Worm (Caenorhabditis elegans) whole organism, L3 larva: ENCODE measurements around the gene che-10.

ENCODE experiments used
- ceh-16 ChIP-seq: sonication (generic microtip); optimal IDR thresholded peaks from 2 replicates; lab custom pipeline; 2017; ENCODE audit warnings: missing biosample characterization, missing genetic modification characterization
- ceh-28 ChIP-seq: fragments of 150-350 bp; optimal IDR thresholded peaks from 2 replicates; lab custom pipeline; 2014; ENCODE audit warnings: missing biosample characterization, missing genetic modification reagents, missing genetic modification characterization
- egl-27 ChIP-seq: sonication (generic microtip); optimal IDR thresholded peaks from 4 replicates; lab custom pipeline; 2017; ENCODE audit warnings: missing biosample characterization, missing genetic modification reagents, missing genetic modification characterization
- elt-1 ChIP-seq: fragments of 150-350 bp; optimal IDR thresholded peaks from 2 replicates; lab custom pipeline; 2014; ENCODE audit warnings: missing biosample characterization, missing genetic modification characterization
- elt-3 ChIP-seq, 3 experiments: fragments of 150-350 bp in 1 of 3; sonication (generic microtip) in 2 of 3; optimal IDR thresholded peaks; 2 replicates in 2 of 3; 4 replicates in 1 of 3; lab custom pipeline; 2014 to 2017; ENCODE audit warnings: missing biosample characterization in 3 of 3, missing genetic modification characterization in 3 of 3
- eor-1 ChIP-seq, 2 experiments: fragments of 150-350 bp; optimal IDR thresholded peaks; 2 replicates each; lab custom pipeline; 2014 to 2018; ENCODE audit warnings: missing biosample characterization in 2 of 2, missing genetic modification characterization in 2 of 2
- nhr-12 ChIP-seq: fragments of 150-350 bp; optimal IDR thresholded peaks from 2 replicates; lab custom pipeline; 2014; ENCODE audit warnings: missing biosample characterization, missing genetic modification characterization
- pqm-1 ChIP-seq: fragments of 150-350 bp; optimal IDR thresholded peaks from 2 replicates; lab custom pipeline; 2017; ENCODE audit warnings: missing biosample characterization, missing genetic modification characterization, inconsistent platforms
- tbx-2 ChIP-seq: sonication (generic microtip); optimal IDR thresholded peaks from 2 replicates; lab custom pipeline; 2016; ENCODE audit warnings: mild to moderate bottlenecking, missing genetic modification characterization, missing compliant biosample characterization
- ztf-4 ChIP-seq: fragments of 150-350 bp; optimal IDR thresholded peaks from 2 replicates; lab custom pipeline; 2014; ENCODE audit warnings: missing biosample characterization, missing genetic modification characterization

DNA sequence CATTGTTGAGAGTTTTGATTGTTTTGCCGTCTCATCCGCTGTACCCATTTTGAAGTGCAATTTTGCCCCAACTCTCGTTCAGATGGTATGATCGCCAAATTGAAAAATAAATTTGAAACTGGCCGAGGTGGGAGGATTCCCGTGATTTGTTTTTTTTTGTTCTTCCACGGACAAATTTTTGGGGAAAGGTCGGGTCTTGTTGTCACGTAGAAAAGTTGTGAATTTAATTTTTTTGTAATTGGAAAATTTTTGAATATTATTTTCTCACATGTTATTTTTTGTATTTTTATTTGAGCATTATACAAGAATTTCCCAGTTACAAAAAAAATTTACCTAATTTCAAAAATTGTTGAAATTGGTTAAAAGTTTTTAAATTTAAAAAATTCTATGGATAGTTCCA is 33.6 kb upstream of the che-10 start, which contains the start of gene T05A7.6:
- TF ChIP-seq ceh-28 (no peak), ceh-16 (tag; lab: Kevin White, UChicago) (no peak), eor-1 (tag; optimal IDR thresholded peaks at IDR 0.05; lab: Kevin White, UChicago) (no peak), elt-1 (tag; lab: Kevin White, UChicago) (no peak), nhr-12 (tag; lab: Kevin White, UChicago) (no peak), egl-27 (tag; lab: Kevin White, UChicago) (no peak), elt-3 (tag; optimal IDR thresholded peaks at IDR 0.05; lab: Kevin White, UChicago) (no peak), pqm-1 (tag; lab: Kevin White, UChicago) (no peak), ztf-4 (tag; lab: Kevin White, UChicago) (no peak), tbx-2 (no peak)
